Worm (Caenorhabditis elegans) whole organism, young adult: ENCODE data around the gene F15A8.1.
A peak's percentile ranks its signal among the peaks of the same experiment; 100 is the strongest.

Experiments used
- B0035.1 ChIP-seq: sonication (generic microtip); optimal IDR thresholded peaks from 2 replicates; lab custom pipeline; 2016; ENCODE audit warnings: missing genetic modification characterization, mild to moderate bottlenecking, missing compliant biosample characterization, missing genotype, missing genetic modification reagents
- F10E7.11 ChIP-seq: sonication (generic microtip); optimal IDR thresholded peaks from 2 replicates; lab custom pipeline; 2017; ENCODE audit warnings: mild to moderate bottlenecking, missing genetic modification characterization, moderate library complexity, missing compliant biosample characterization
- F22D6.2 ChIP-seq: sonication (generic microtip); optimal IDR thresholded peaks from 2 replicates; lab custom pipeline; 2016; ENCODE audit warnings: mild to moderate bottlenecking, missing genetic modification characterization, missing compliant biosample characterization
- F23B12.7 ChIP-seq: sonication (generic microtip); optimal IDR thresholded peaks from 2 replicates; lab custom pipeline; 2017; ENCODE audit warnings: missing genetic modification characterization, mild to moderate bottlenecking, missing compliant biosample characterization, antibody characterized with exemption, moderate library complexity; ENCODE audit not compliant: insufficient read depth
- F52B5.7 ChIP-seq: sonication (generic microtip); optimal IDR thresholded peaks from 2 replicates; lab custom pipeline; 2016; ENCODE audit warnings: mild to moderate bottlenecking, missing genetic modification characterization, missing compliant biosample characterization
- F57A8.1 ChIP-seq: fragments of 200-800 bp; sonication (Bioruptor generic); optimal IDR thresholded peaks from 2 replicates; lab custom pipeline; 2018; ENCODE audit warnings: mild to moderate bottlenecking, missing genetic modification characterization, moderate library complexity, missing compliant biosample characterization
- K12H6.12 ChIP-seq: fragments of 200-800 bp; sonication (Bioruptor generic); optimal IDR thresholded peaks from 2 replicates; lab custom pipeline; 2018; ENCODE audit warnings: mild to moderate bottlenecking, missing genetic modification characterization, missing compliant biosample characterization
- T26A5.8 ChIP-seq: sonication (generic microtip); optimal IDR thresholded peaks from 2 replicates; lab custom pipeline; 2016; ENCODE audit warnings: missing genetic modification characterization, missing compliant biosample characterization
- Y53G8AR.9 ChIP-seq: fragments of 200-800 bp; sonication (Bioruptor generic); conservative IDR thresholded peaks from 2 replicates; pipeline ENCODE4 v1.3.6; 2022; ENCODE audit warnings: missing genetic modification reagents, missing genetic modification characterization, missing compliant biosample characterization
- Y67H2A.10 ChIP-seq: fragments of 200-800 bp; sonication (Bioruptor generic); conservative IDR thresholded peaks from 2 replicates; pipeline ENCODE4 v1.3.6; 2022; ENCODE audit warnings: missing genetic modification reagents, missing genetic modification characterization, missing compliant biosample characterization
- Y79H2A.3 ChIP-seq: fragments of 200-800 bp; sonication (Bioruptor generic); conservative IDR thresholded peaks from 2 replicates; pipeline ENCODE4 v1.3.6; 2022; ENCODE audit warnings: missing genetic modification reagents, missing genetic modification characterization, missing compliant biosample characterization
- ZK185.1 ChIP-seq: sonication (generic microtip); optimal IDR thresholded peaks from 2 replicates; lab custom pipeline; 2016; ENCODE audit warnings: mild to moderate bottlenecking, missing genetic modification characterization, missing compliant biosample characterization; ENCODE audit not compliant: poor library complexity, severe bottlenecking
- aptf-2 ChIP-seq: fragments of 200-800 bp; sonication (Bioruptor generic); conservative IDR thresholded peaks from 2 replicates; pipeline ENCODE4 v1.3.6; 2022; ENCODE audit warnings: missing genetic modification reagents, missing genetic modification characterization, missing compliant biosample characterization
- aptf-3 ChIP-seq: fragments of 200-800 bp; sonication (Bioruptor generic); IDR thresholded peaks from 2 replicates; pipeline ENCODE4 v1.3.6; 2022; ENCODE audit warnings: missing genetic modification characterization, missing compliant biosample characterization
- atf-7 ChIP-seq: sonication (generic microtip); optimal IDR thresholded peaks from 2 replicates; lab custom pipeline; 2017; ENCODE audit warnings: mild to moderate bottlenecking, missing genetic modification characterization, missing compliant biosample characterization
- ceh-27 ChIP-seq: fragments of 200-800 bp; sonication (Bioruptor generic); optimal IDR thresholded peaks from 2 replicates; lab custom pipeline; 2018; ENCODE audit warnings: mild to moderate bottlenecking, missing genetic modification characterization, moderate library complexity, missing compliant biosample characterization
- dpl-1 ChIP-seq: fragments of 150-350 bp; optimal IDR thresholded peaks from 2 replicates; lab custom pipeline; 2014; ENCODE audit warnings: missing biosample characterization, missing genetic modification reagents, missing genetic modification characterization
- egl-44 ChIP-seq: fragments of 200-800 bp; sonication (Bioruptor generic); IDR thresholded peaks from 2 replicates; pipeline ENCODE4 v1.3.6; 2022; ENCODE audit warnings: missing genetic modification reagents, missing genetic modification characterization, missing compliant biosample characterization
- gei-17 ChIP-seq: fragments of 200-800 bp; sonication (Bioruptor generic); optimal IDR thresholded peaks from 2 replicates; lab custom pipeline; 2018; ENCODE audit warnings: mild to moderate bottlenecking, missing genetic modification characterization, missing compliant biosample characterization
- hrde-1 ChIP-seq: sonication (generic microtip); optimal IDR thresholded peaks from 2 replicates; lab custom pipeline; 2016; ENCODE audit warnings: missing genetic modification characterization, mild to moderate bottlenecking, missing compliant biosample characterization, moderate library complexity, missing genotype, missing genetic modification reagents, borderline replicate concordance
- lin-26 ChIP-seq: fragments of 200-800 bp; sonication (Bioruptor generic); IDR thresholded peaks from 2 replicates; pipeline ENCODE4 v1.3.6; 2022; ENCODE audit warnings: missing genetic modification reagents, missing genetic modification characterization, missing compliant biosample characterization
- lin-35 ChIP-seq, 3 experiments: fragments of 150-350 bp in 2 of 3; sonication (generic microtip) in 1 of 3; optimal IDR thresholded peaks; 2 replicates each; lab custom pipeline; 2014 to 2018; ENCODE audit warnings: missing biosample characterization in 3 of 3, missing genetic modification characterization in 3 of 3, missing genetic modification reagents in 3 of 3
- lin-40 ChIP-seq: sonication (generic microtip); optimal IDR thresholded peaks from 2 replicates; lab custom pipeline; 2016; ENCODE audit warnings: missing genetic modification characterization, mild to moderate bottlenecking, missing compliant biosample characterization, missing genotype, missing genetic modification reagents
- madf-10 ChIP-seq: sonication (generic microtip); optimal IDR thresholded peaks from 2 replicates; lab custom pipeline; 2016; ENCODE audit warnings: mild to moderate bottlenecking, missing genetic modification characterization, missing compliant biosample characterization
- madf-3 ChIP-seq: fragments of 200-800 bp; sonication (Bioruptor generic); IDR thresholded peaks from 2 replicates; pipeline ENCODE4 v1.3.6; 2022; ENCODE audit warnings: missing genetic modification reagents, missing genetic modification characterization, missing compliant biosample characterization
- mcd-1 ChIP-seq: fragments of 200-800 bp; sonication (Bioruptor generic); IDR thresholded peaks from 2 replicates; pipeline ENCODE4 v1.3.6; 2022; ENCODE audit warnings: missing genetic modification reagents, missing genetic modification characterization, missing compliant biosample characterization
- nfyb-1 ChIP-seq: fragments of 200-800 bp; sonication (Bioruptor generic); IDR thresholded peaks from 2 replicates; pipeline ENCODE4 v1.3.6; 2022; ENCODE audit warnings: missing genetic modification reagents, missing genetic modification characterization, missing compliant biosample characterization
- nhr-120 ChIP-seq: fragments of 200-800 bp; sonication (Bioruptor generic); IDR thresholded peaks from 2 replicates; pipeline ENCODE4 v1.3.6; 2022; ENCODE audit warnings: missing genetic modification characterization, missing compliant biosample characterization
- snpc-4 ChIP-seq, 5 experiments: fragments of 150-350 bp in 1 of 5; sonication (generic microtip) in 4 of 5; optimal IDR thresholded peaks; 2 replicates each; lab custom pipeline; 2014 to 2018; ENCODE audit warnings: missing genetic modification characterization in 5 of 5, missing biosample characterization in 3 of 5, antibody characterized with exemption in 2 of 5, mild to moderate bottlenecking in 2 of 5, missing compliant biosample characterization in 2 of 5, missing genotype in 2 of 5, moderate library complexity in 2 of 5, missing genetic modification reagents in 1 of 5
- sptf-2 ChIP-seq: fragments of 200-800 bp; sonication (Bioruptor generic); optimal IDR thresholded peaks from 2 replicates; lab custom pipeline; 2018; ENCODE audit warnings: mild to moderate bottlenecking, missing genetic modification characterization, missing compliant biosample characterization
- tbp1 ChIP-seq: fragments of 200-800 bp; sonication (Bioruptor generic); optimal IDR thresholded peaks from 2 replicates; lab custom pipeline; 2018; ENCODE audit warnings: mild to moderate bottlenecking, missing genetic modification characterization, missing compliant biosample characterization
- tlf-1 ChIP-seq: fragments of 200-800 bp; sonication (Bioruptor generic); optimal IDR thresholded peaks from 2 replicates; lab custom pipeline; 2018; ENCODE audit warnings: mild to moderate bottlenecking, missing genetic modification characterization, missing compliant biosample characterization
- unc-130 ChIP-seq: sonication (generic microtip); optimal IDR thresholded peaks from 2 replicates; lab custom pipeline; 2016; ENCODE audit warnings: missing genetic modification reagents, missing genetic modification characterization, missing compliant biosample characterization
- ztf-25 ChIP-seq: fragments of 200-800 bp; sonication (Bioruptor generic); IDR thresholded peaks from 2 replicates; pipeline ENCODE4 v1.3.6; 2022; ENCODE audit warnings: missing genetic modification reagents, missing genetic modification characterization, missing compliant biosample characterization
- ztf-3 ChIP-seq: fragments of 200-800 bp; sonication (Bioruptor generic); optimal IDR thresholded peaks from 2 replicates; lab custom pipeline; 2018; ENCODE audit warnings: mild to moderate bottlenecking, missing genetic modification characterization, missing compliant biosample characterization

The F15A8.1 gene

ce11 chrX:4395073-4395850 is 45.5 kb upstream of the F15A8.1 start (continued):
- TF ChIP-seq lin-26 (GFP tag; lab: Robert Waterston, UW), result no peak
- peak; percentile 26 for TF ChIP-seq F22D6.2 (tag; lab: Kevin White, UChicago)
- TF ChIP-seq lin-35 (GFP tag; optimal IDR thresholded peaks at IDR 0.05; lab: Kevin White, UChicago), result peak in 1 of 3 experiments; percentile 73
- no peak for TF ChIP-seq egl-44
- TF ChIP-seq K12H6.12, result no peak
- peak; percentile 58; the same call in 1 of the 2 replicates for TF ChIP-seq Y53G8AR.9 (GFP tag; lab: Robert Waterston, UW)
- no peak for TF ChIP-seq F57A8.1 (GFP tag; lab: Kevin White, UChicago)
- peak; percentile 65 for TF ChIP-seq madf-10
- peak; percentile 76 for TF ChIP-seq F23B12.7 (tag; lab: Kevin White, UChicago)
- TF ChIP-seq tbp1 (GFP tag; lab: Kevin White, UChicago), result peak; percentile 62
- TF ChIP-seq aptf-2 (GFP tag; lab: Robert Waterston, UW), result no peak
- peak; percentile 55 for TF ChIP-seq mcd-1 (GFP tag; lab: Robert Waterston, UW)
- no peak for TF ChIP-seq sptf-2 (GFP tag; lab: Kevin White, UChicago)
- peak; percentile 68 for TF ChIP-seq ZK185.1 (tag; lab: Kevin White, UChicago)
- no peak for TF ChIP-seq ztf-25
- no peak for TF ChIP-seq hrde-1 (tag; lab: Kevin White, UChicago)
- TF ChIP-seq atf-7 (tag; lab: Kevin White, UChicago), result peak; percentile 41
- TF ChIP-seq dpl-1 (GFP tag; lab: Kevin White, UChicago), result no peak
- TF ChIP-seq F52B5.7 (tag; lab: Kevin White, UChicago), result no peak
- no peak for TF ChIP-seq F10E7.11
- no peak for TF ChIP-seq unc-130 (GFP tag; lab: Kevin White, UChicago)
- no peak for TF ChIP-seq Y79H2A.3 (GFP tag; lab: Robert Waterston, UW)
- peak; percentile 22 for TF ChIP-seq tlf-1 (GFP tag; lab: Kevin White, UChicago)
- TF ChIP-seq ztf-3 (GFP tag; lab: Kevin White, UChicago), result no peak
- TF ChIP-seq B0035.1, result no peak
- no peak for TF ChIP-seq T26A5.8 (tag; lab: Kevin White, UChicago)
- TF ChIP-seq Y67H2A.10 (GFP tag; lab: Robert Waterston, UW), result no peak
- TF ChIP-seq gei-17 (GFP tag; lab: Kevin White, UChicago), result peak; percentile 92
- no peak for TF ChIP-seq aptf-3 (GFP tag; lab: Robert Waterston, UW)
- no peak for TF ChIP-seq nhr-120 (GFP tag; lab: Robert Waterston, UW)
- TF ChIP-seq lin-40 (tag; lab: Kevin White, UChicago), result peak; percentile 92
- 0 out of 2 replicates have a peak, but pooled peaks have one; percentile 42 for TF ChIP-seq nfyb-1
- no peak for TF ChIP-seq snpc-4 (GFP tag; optimal IDR thresholded peaks at IDR 0.05; lab: Kevin White, UChicago)
- no peak for TF ChIP-seq snpc-4 (tag; optimal IDR thresholded peaks at IDR 0.05; lab: Kevin White, UChicago)

DNA sequence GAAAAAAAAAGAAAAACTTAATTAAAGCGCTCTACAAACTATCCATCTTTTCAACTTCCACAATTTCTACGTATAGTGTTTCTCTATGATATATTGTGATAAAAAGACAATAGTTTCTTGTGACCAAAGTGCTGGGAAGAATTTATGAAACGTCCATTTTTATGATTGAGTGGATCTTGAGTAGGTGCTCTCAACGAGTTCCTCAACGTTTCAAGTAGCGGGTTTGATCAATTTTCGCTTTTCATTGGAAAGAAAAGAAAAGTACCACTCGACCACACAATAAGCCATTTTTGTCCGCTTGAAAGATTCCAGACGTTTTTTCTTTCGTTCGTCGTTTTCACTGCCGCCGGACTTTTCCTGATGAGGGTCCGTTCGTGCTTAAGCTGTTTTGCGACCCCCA is 43.3 kb upstream of the F15A8.1 start:
- no peak for TF ChIP-seq F10E7.11
- peak; percentile 87 for TF ChIP-seq ceh-27 (GFP tag; lab: Kevin White, UChicago)
- TF ChIP-seq madf-3, result no peak
- TF ChIP-seq aptf-2 (GFP tag; lab: Robert Waterston, UW), result no peak
- TF ChIP-seq, all 124 proteins: peak for 1
